Worm (Caenorhabditis elegans) whole organism, L3 larva: Measurements from ENCODE around the gene tag-342.

Experiments
- R02D3.7 ChIP-seq: fragments of 150-350 bp; optimal IDR thresholded peaks from 2 replicates; lab custom pipeline; 2014; ENCODE audit warnings: missing biosample characterization, missing genetic modification characterization
- ZK546.5 ChIP-seq: sonication (generic microtip); optimal IDR thresholded peaks from 2 replicates; lab custom pipeline; 2017; ENCODE audit warnings: missing biosample characterization, missing genetic modification characterization
- aly-2 ChIP-seq: fragments of 150-350 bp; optimal IDR thresholded peaks from 2 replicates; lab custom pipeline; 2014; ENCODE audit warnings: missing biosample characterization, missing genetic modification characterization
- ceh-16 ChIP-seq: sonication (generic microtip); optimal IDR thresholded peaks from 2 replicates; lab custom pipeline; 2017; ENCODE audit warnings: missing biosample characterization, missing genetic modification characterization
- ceh-82 ChIP-seq: fragments of 150-350 bp; optimal IDR thresholded peaks from 2 replicates; lab custom pipeline; 2014; ENCODE audit warnings: missing biosample characterization, missing genetic modification characterization
- egl-27 ChIP-seq: sonication (generic microtip); optimal IDR thresholded peaks from 4 replicates; lab custom pipeline; 2017; ENCODE audit warnings: missing biosample characterization, missing genetic modification reagents, missing genetic modification characterization
- egl-5 ChIP-seq: fragments of 150-350 bp; optimal IDR thresholded peaks from 2 replicates; lab custom pipeline; 2017; ENCODE audit warnings: missing biosample characterization, missing genetic modification reagents, missing genetic modification characterization, inconsistent platforms
- elt-1 ChIP-seq: fragments of 150-350 bp; optimal IDR thresholded peaks from 2 replicates; lab custom pipeline; 2014; ENCODE audit warnings: missing biosample characterization, missing genetic modification characterization
- elt-2 ChIP-seq: sonication (generic microtip); optimal IDR thresholded peaks from 2 replicates; lab custom pipeline; 2016; ENCODE audit warnings: missing genetic modification reagents, mild to moderate bottlenecking, missing genetic modification characterization, missing compliant biosample characterization
- elt-3 ChIP-seq, 3 experiments: fragments of 150-350 bp in 1 of 3; sonication (generic microtip) in 2 of 3; optimal IDR thresholded peaks; 2 replicates in 2 of 3; 4 replicates in 1 of 3; lab custom pipeline; 2014 to 2017; ENCODE audit warnings: missing biosample characterization in 3 of 3, missing genetic modification characterization in 3 of 3
- eor-1 ChIP-seq, 2 experiments: fragments of 150-350 bp; optimal IDR thresholded peaks; 2 replicates each; lab custom pipeline; 2014 to 2018; ENCODE audit warnings: missing biosample characterization in 2 of 2, missing genetic modification characterization in 2 of 2
- fkh-10 ChIP-seq: sonication (generic microtip); optimal IDR thresholded peaks from 2 replicates; lab custom pipeline; 2017; ENCODE audit warnings: missing biosample characterization, missing genetic modification reagents, missing genetic modification characterization
- fkh-2 ChIP-seq: fragments of 150-350 bp; optimal IDR thresholded peaks from 2 replicates; lab custom pipeline; 2014; ENCODE audit warnings: missing biosample characterization, missing genetic modification reagents, missing genetic modification characterization
- fos-1 ChIP-seq: fragments of 150-350 bp; optimal IDR thresholded peaks from 2 replicates; lab custom pipeline; 2014; ENCODE audit warnings: missing biosample characterization, missing genetic modification characterization
- hmg-11 ChIP-seq: sonication (generic microtip); optimal IDR thresholded peaks from 2 replicates; lab custom pipeline; 2016; ENCODE audit warnings: missing genetic modification characterization, missing compliant biosample characterization
- lin-15B ChIP-seq: fragments of 150-350 bp; optimal IDR thresholded peaks from 2 replicates; lab custom pipeline; 2014; ENCODE audit warnings: missing biosample characterization, missing genetic modification characterization
- lin-39 ChIP-seq: fragments of 150-350 bp; optimal IDR thresholded peaks from 2 replicates; lab custom pipeline; 2018; ENCODE audit warnings: missing biosample characterization, missing genetic modification reagents, missing genetic modification characterization
- lsy-12 ChIP-seq: sonication (generic microtip); optimal IDR thresholded peaks from 2 replicates; lab custom pipeline; 2016; ENCODE audit warnings: mild to moderate bottlenecking, missing genetic modification characterization, missing compliant biosample characterization
- mdl-1 ChIP-seq: fragments of 150-350 bp; optimal IDR thresholded peaks from 2 replicates; lab custom pipeline; 2014; ENCODE audit warnings: missing biosample characterization, missing genetic modification characterization
- mml-1 ChIP-seq: fragments of 150-350 bp; sonication (generic microtip); optimal IDR thresholded peaks from 3 replicates; lab custom pipeline; 2014; ENCODE audit warnings: missing biosample characterization, missing genetic modification characterization
- nfya-1 ChIP-seq: sonication (generic microtip); optimal IDR thresholded peaks from 2 replicates; lab custom pipeline; 2017; ENCODE audit warnings: missing genetic modification characterization, mild to moderate bottlenecking, missing compliant biosample characterization, antibody characterized with exemption, moderate library complexity; ENCODE audit not compliant: insufficient read depth
- nhr-11 ChIP-seq: fragments of 150-350 bp; optimal IDR thresholded peaks from 2 replicates; lab custom pipeline; 2014; ENCODE audit warnings: missing biosample characterization, missing genetic modification characterization
- nhr-23 ChIP-seq: fragments of 150-350 bp; optimal IDR thresholded peaks from 2 replicates; lab custom pipeline; 2014; ENCODE audit warnings: missing biosample characterization, missing genetic modification reagents, missing genetic modification characterization
- nhr-237 ChIP-seq: fragments of 150-350 bp; optimal IDR thresholded peaks from 2 replicates; lab custom pipeline; 2014; ENCODE audit warnings: missing biosample characterization, missing genetic modification characterization
- nhr-25 ChIP-seq: sonication (generic microtip); optimal IDR thresholded peaks from 2 replicates; lab custom pipeline; 2017; ENCODE audit warnings: missing biosample characterization, missing genetic modification characterization
- nhr-43 ChIP-seq: sonication (generic microtip); optimal IDR thresholded peaks from 2 replicates; lab custom pipeline; 2016; ENCODE audit warnings: mild to moderate bottlenecking, missing genetic modification characterization, missing compliant biosample characterization; ENCODE audit not compliant: poor library complexity, severe bottlenecking
- nhr-67 ChIP-seq: fragments of 150-350 bp; optimal IDR thresholded peaks from 2 replicates; lab custom pipeline; 2014; ENCODE audit warnings: missing biosample characterization, missing genetic modification characterization
- nhr-76 ChIP-seq: fragments of 150-350 bp; sonication (generic microtip); optimal IDR thresholded peaks from 5 replicates; lab custom pipeline; 2014; ENCODE audit warnings: missing biosample characterization, missing genetic modification characterization
- pha-4 ChIP-seq: fragments of 150-350 bp; optimal IDR thresholded peaks from 2 replicates; lab custom pipeline; 2014; ENCODE audit warnings: missing biosample characterization, missing genetic modification reagents, missing genetic modification characterization
- pqm-1 ChIP-seq: fragments of 150-350 bp; optimal IDR thresholded peaks from 2 replicates; lab custom pipeline; 2017; ENCODE audit warnings: missing biosample characterization, missing genetic modification characterization, inconsistent platforms
- sea-2 ChIP-seq: fragments of 150-350 bp; sonication (generic microtip); optimal IDR thresholded peaks from 4 replicates; lab custom pipeline; 2014; ENCODE audit warnings: missing biosample characterization, missing genetic modification reagents, missing genetic modification characterization
- skn-1 ChIP-seq: fragments of 150-350 bp; optimal IDR thresholded peaks from 2 replicates; lab custom pipeline; 2014; ENCODE audit warnings: missing biosample characterization, missing genetic modification characterization
- snpc-4 ChIP-seq: fragments of 150-350 bp; optimal IDR thresholded peaks from 2 replicates; lab custom pipeline; 2014; ENCODE audit warnings: missing biosample characterization, missing genetic modification characterization
- tbx-2 ChIP-seq: sonication (generic microtip); optimal IDR thresholded peaks from 2 replicates; lab custom pipeline; 2016; ENCODE audit warnings: mild to moderate bottlenecking, missing genetic modification characterization, missing compliant biosample characterization
- unc-39 ChIP-seq: sonication (generic microtip); optimal IDR thresholded peaks from 4 replicates; lab custom pipeline; 2017; ENCODE audit warnings: missing biosample characterization, missing genetic modification characterization
- zag-1 ChIP-seq: fragments of 150-350 bp; optimal IDR thresholded peaks from 2 replicates; lab custom pipeline; 2014; ENCODE audit warnings: missing biosample characterization, missing genetic modification characterization
- ztf-11 ChIP-seq: fragments of 150-350 bp; optimal IDR thresholded peaks from 2 replicates; lab custom pipeline; 2014; ENCODE audit warnings: missing biosample characterization, missing genetic modification characterization
- ztf-4 ChIP-seq: fragments of 150-350 bp; optimal IDR thresholded peaks from 2 replicates; lab custom pipeline; 2014; ENCODE audit warnings: missing biosample characterization, missing genetic modification characterization

tag-342 gene

ce11 chrIII:9449351-9449750 is 18.6 kb upstream of the tag-342 start:
- peak; percentile 11 for TF ChIP-seq snpc-4

DNA sequence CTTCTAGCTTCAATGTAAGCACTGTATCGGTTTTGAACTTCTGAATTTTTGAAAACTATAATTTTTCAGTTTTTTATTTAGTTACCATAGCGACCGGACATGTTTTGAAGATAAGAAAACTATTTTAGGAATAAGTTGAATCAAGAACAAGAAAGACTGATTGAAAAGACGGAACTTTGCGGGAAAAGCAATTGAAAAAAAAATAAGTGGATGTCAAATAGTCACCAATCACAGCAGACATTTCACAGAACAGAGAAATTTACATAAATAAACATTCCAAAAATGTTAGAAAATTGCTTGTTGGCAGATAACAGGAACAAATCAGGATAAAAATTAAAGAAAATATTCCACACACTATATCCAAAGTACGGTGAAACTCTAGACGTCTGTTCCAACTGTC is 18.1 kb upstream of the tag-342 start, which contains the start of gene F54C8.6:
F54C8.6 (minus strand) TSS at position 101 of the 400 bp plus-strand sequence.
- TF ChIP-seq snpc-4 (no peak), nhr-67 (tag; lab: Kevin White, UChicago) (no peak), lin-39 (tag; lab: Kevin White, UChicago) (no peak), ztf-4 (tag; lab: Kevin White, UChicago) (no peak), unc-39 (tag; lab: Kevin White, UChicago) (no peak), nhr-23 (tag; lab: Kevin White, UChicago) (no peak), fos-1 (tag; lab: Kevin White, UChicago) (no peak), hmg-11 (tag; lab: Kevin White, UChicago) (no peak), lin-15B (tag; lab: Kevin White, UChicago) (no peak), nhr-11 (no peak), nhr-76 (tag; lab: Kevin White, UChicago) (no peak), nhr-25 (tag; lab: Kevin White, UChicago) (no peak), pqm-1 (tag; lab: Kevin White, UChicago) (no peak), lsy-12 (tag; lab: Kevin White, UChicago) (no peak)

DNA sequence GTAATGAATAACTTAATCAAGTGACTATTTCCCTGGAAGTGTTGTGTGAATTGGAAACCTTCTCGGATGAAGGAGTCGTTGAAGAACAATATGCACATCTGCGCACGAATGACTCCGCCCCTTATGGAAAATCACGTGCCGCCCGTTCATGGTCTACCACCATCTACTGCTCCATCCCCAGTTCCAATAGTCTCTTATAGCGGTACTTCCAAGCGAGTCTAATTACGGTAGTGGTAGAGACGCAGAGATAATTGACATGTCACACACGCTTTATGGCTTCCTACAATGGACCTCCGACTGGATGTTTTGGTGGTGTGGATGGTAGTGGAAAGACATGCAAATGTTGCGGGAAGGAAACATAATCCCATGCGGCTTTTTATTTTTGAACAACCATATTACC is 17.0 kb upstream of the tag-342 start:
- TF ChIP-seq lin-39 (tag; lab: Kevin White, UChicago) (peak; percentile 80), R02D3.7 (tag; lab: Kevin White, UChicago) (no peak), nfya-1 (tag; lab: Kevin White, UChicago) (peak; percentile 24), pqm-1 (tag; lab: Kevin White, UChicago) (peak; percentile 39), nhr-23 (tag; lab: Kevin White, UChicago) (peak; percentile 14), mml-1 (tag; lab: Kevin White, UChicago) (no peak), egl-5 (tag; lab: Kevin White, UChicago) (peak; percentile 6)

ce11 chrIII:9453962-9454361 is 14.0 kb upstream of the tag-342 start, which contains the start of gene F54C8.7:
F54C8.7 (minus strand) TSS chrIII:9454062.
- TF ChIP-seq nhr-25 (tag; lab: Kevin White, UChicago) (no peak), elt-1 (no peak), mml-1 (tag; lab: Kevin White, UChicago) (no peak), pqm-1 (tag; lab: Kevin White, UChicago) (no peak), snpc-4 (no peak), skn-1 (tag; lab: Kevin White, UChicago) (no peak), egl-27 (tag; lab: Kevin White, UChicago) (no peak), ztf-4 (tag; lab: Kevin White, UChicago) (no peak), nhr-11 (no peak), fos-1 (tag; lab: Kevin White, UChicago) (no peak), tbx-2 (no peak), nhr-67 (tag; lab: Kevin White, UChicago) (no peak)

DNA sequence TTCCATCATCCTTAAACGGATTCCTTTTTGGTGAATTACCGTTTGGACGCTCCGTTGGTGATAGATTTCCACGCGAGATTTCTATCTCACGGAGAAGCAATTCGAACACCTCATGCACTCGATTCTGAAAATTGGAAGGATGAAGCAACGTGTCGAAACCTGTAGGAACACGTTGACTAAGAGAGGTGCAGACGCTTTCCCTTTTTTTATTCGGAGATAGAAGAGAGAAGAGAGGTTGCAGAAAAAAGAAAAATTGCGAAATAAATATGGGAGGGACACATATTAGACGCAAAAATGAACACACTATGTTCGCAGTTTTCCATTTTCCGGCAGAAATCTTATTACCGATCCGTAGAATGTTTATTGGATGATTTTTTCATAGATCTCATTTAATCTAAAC is 13.2 kb upstream of the tag-342 start:
- TF ChIP-seq sea-2 (GFP tag; lab: Kevin White, UChicago), result no peak
- peak; percentile 40 for TF ChIP-seq nhr-23 (tag; lab: Kevin White, UChicago)
- TF ChIP-seq zag-1 (tag; lab: Kevin White, UChicago), result no peak
- TF ChIP-seq hmg-11 (tag; lab: Kevin White, UChicago), result no peak
- no peak for TF ChIP-seq aly-2 (tag; lab: Kevin White, UChicago)
- TF ChIP-seq pha-4, result no peak
- TF ChIP-seq nhr-76 (tag; lab: Kevin White, UChicago), result no peak
- TF ChIP-seq fkh-2, result no peak
- peak; percentile 17 for TF ChIP-seq nhr-43

ce11 chrIII:9455980-9456658 is 11.8 kb upstream of the tag-342 start, which contains the start of the genes rheb-1 and spk-1:
rheb-1 (minus strand) TSS chrIII:9456030.
spk-1 (plus strand) TSS chrIII:9456608.
- TF ChIP-seq snpc-4, result peak; percentile 92
- TF ChIP-seq elt-2 (tag; lab: Kevin White, UChicago), result peak; percentile 98
- TF ChIP-seq ztf-4 (tag; lab: Kevin White, UChicago), result peak; percentile 58
- TF ChIP-seq ZK546.5 (tag; lab: Kevin White, UChicago), result peak; percentile 90
- no peak for TF ChIP-seq sea-2 (GFP tag; lab: Kevin White, UChicago)
- TF ChIP-seq mdl-1 (tag; lab: Kevin White, UChicago), result peak; percentile 7
- TF ChIP-seq nhr-23 (tag; lab: Kevin White, UChicago), result peak; percentile 83
- TF ChIP-seq pqm-1 (tag; lab: Kevin White, UChicago), result peak; percentile 96
- peak; percentile 70 for TF ChIP-seq ceh-16 (tag; lab: Kevin White, UChicago)
- no peak for TF ChIP-seq unc-39 (tag; lab: Kevin White, UChicago)
- peak; percentile 95 for TF ChIP-seq nfya-1 (tag; lab: Kevin White, UChicago)
- TF ChIP-seq eor-1 (tag; optimal IDR thresholded peaks at IDR 0.05; lab: Kevin White, UChicago), result no peak
- peak; percentile 94 for TF ChIP-seq lin-39 (tag; lab: Kevin White, UChicago)
- peak; percentile 66 for TF ChIP-seq tbx-2
- peak; percentile 41 for TF ChIP-seq ceh-82
- no peak for TF ChIP-seq fkh-2
- peak; percentile 99 for TF ChIP-seq pha-4
- TF ChIP-seq elt-3 (tag; optimal IDR thresholded peaks at IDR 0.05; lab: Kevin White, UChicago), result no peak
- no peak for TF ChIP-seq nhr-67 (tag; lab: Kevin White, UChicago)
- peak; percentile 47 for TF ChIP-seq fkh-10 (GFP tag; lab: Kevin White, UChicago)
- no peak for TF ChIP-seq mml-1 (tag; lab: Kevin White, UChicago)
- peak; percentile 62 for TF ChIP-seq egl-27 (tag; lab: Kevin White, UChicago)
- TF ChIP-seq ztf-11 (tag; lab: Kevin White, UChicago), result no peak
- peak; percentile 17 for TF ChIP-seq nhr-11
- no peak for TF ChIP-seq nhr-237 (tag; lab: Kevin White, UChicago)
